Fruit fly (Drosophila melanogaster) whole organism, embryonic: Measurements from ENCODE around the gene Dh31.
A peak's percentile ranks its signal among the peaks of the same experiment; 100 is the strongest.

Experiments
- Awh ChIP-seq: fragments of 200-800 bp; sonication (Bioruptor generic); IDR thresholded peaks from 2 replicates; pipeline ENCODE4, ENCODE4 v1.3.6; 2022; ENCODE audit warnings: missing biosample characterization, missing genetic modification characterization
- BEAF-32 ChIP-seq: fragments of 200-800 bp; sonication (Bioruptor generic); optimal IDR thresholded peaks from 3 replicates; lab custom pipeline; 2017; ENCODE audit warnings: missing biosample characterization, missing genetic modification characterization, mild to moderate bottlenecking, moderate library complexity, missing genetic modification reagents
- Bgb ChIP-seq: fragments of 200-800 bp; sonication (Bioruptor generic); IDR thresholded peaks from 2 replicates; pipeline ENCODE4 v1.3.6; 2022; ENCODE audit warnings: missing biosample characterization, missing genetic modification characterization; ENCODE audit not compliant: partially characterized antibody
- CG12155 ChIP-seq: fragments of 200-800 bp; sonication (Bioruptor generic); optimal IDR thresholded peaks from 3 replicates; lab custom pipeline; 2016; ENCODE audit warnings: missing biosample characterization, missing genetic modification characterization
- CG12659 ChIP-seq: fragments of 200-800 bp; sonication (Bioruptor generic); optimal IDR thresholded peaks from 3 replicates; lab custom pipeline; 2017; ENCODE audit warnings: mild to moderate bottlenecking, missing biosample characterization, missing genetic modification reagents, missing genetic modification characterization
- CG12769 ChIP-seq: fragments of 200-800 bp; sonication (Bioruptor generic); optimal IDR thresholded peaks from 2 replicates; lab custom pipeline; 2019; ENCODE audit warnings: missing biosample characterization, mild to moderate bottlenecking, missing genetic modification characterization, moderate library complexity
- CG13775 ChIP-seq: fragments of 200-800 bp; sonication (Bioruptor generic); optimal IDR thresholded peaks from 3 replicates; lab custom pipeline; 2017; ENCODE audit warnings: missing biosample characterization, mild to moderate bottlenecking, missing genetic modification characterization
- CG15479 ChIP-seq: fragments of 200-800 bp; sonication (Bioruptor generic); optimal IDR thresholded peaks from 3 replicates; lab custom pipeline; 2019; ENCODE audit warnings: missing biosample characterization, mild to moderate bottlenecking, missing genetic modification characterization, moderate library complexity
- CG1832 ChIP-seq: fragments of 200-800 bp; sonication (Bioruptor generic); optimal IDR thresholded peaks from 2 replicates; lab custom pipeline; 2017; ENCODE audit warnings: missing biosample characterization, mild to moderate bottlenecking, missing genetic modification characterization, inconsistent platforms
- CG2116 ChIP-seq: fragments of 200-800 bp; sonication (Bioruptor generic); optimal IDR thresholded peaks from 3 replicates; lab custom pipeline; 2018; ENCODE audit warnings: missing biosample characterization, mild to moderate bottlenecking, missing genetic modification characterization
- CG32532 ChIP-seq: fragments of 200-800 bp; sonication (Bioruptor generic); IDR thresholded peaks from 2 replicates; pipeline ENCODE4 v1.3.6; 2022; ENCODE audit warnings: missing biosample characterization, missing genetic modification characterization
- CG4360 ChIP-seq: fragments of 200-800 bp; sonication (Bioruptor generic); IDR thresholded peaks from 2 replicates; pipeline ENCODE4 v1.3.6; 2022; ENCODE audit warnings: missing biosample characterization, missing genetic modification characterization
- CG4820 ChIP-seq: fragments of 200-800 bp; sonication (Bioruptor generic); optimal IDR thresholded peaks from 3 replicates; lab custom pipeline; 2016; ENCODE audit warnings: missing biosample characterization, missing genetic modification characterization
- CG8290 ChIP-seq, 3 experiments: fragments of 200-800 bp; sonication (Bioruptor generic); optimal IDR thresholded peaks; 2 replicates each; lab custom pipeline; 2016 to 2019; ENCODE audit warnings: missing biosample characterization in 3 of 3, missing genetic modification characterization in 3 of 3, mild to moderate bottlenecking in 2 of 3, moderate library complexity in 1 of 3
- CG9437 ChIP-seq: fragments of 200-800 bp; sonication (Bioruptor generic); optimal IDR thresholded peaks from 2 replicates; lab custom pipeline; 2018; ENCODE audit warnings: missing biosample characterization, mild to moderate bottlenecking, missing genetic modification characterization
- D ChIP-seq, 2 experiments: fragments of 200-800 bp in 1 of 2; fragments of >200 bp in 1 of 2; sonication (Bioruptor generic) in 1 of 2; optimal IDR thresholded peaks; 2 replicates in 1 of 2; 3 replicates in 1 of 2; lab custom pipeline; 2017; ENCODE audit warnings: mild to moderate bottlenecking in 1 of 2, missing biosample characterization in 1 of 2, missing genetic modification characterization in 1 of 2, missing genetic modification reagents in 1 of 2
- Deaf1 ChIP-seq: fragments of 200-800 bp; optimal IDR thresholded peaks from 3 replicates; lab custom pipeline; 2019; ENCODE audit warnings: missing biosample characterization, mild to moderate bottlenecking, missing genetic modification characterization, moderate library complexity
- Dll ChIP-seq: fragments of 200-800 bp; sonication (Bioruptor generic); IDR thresholded peaks from 4 replicates; pipeline ENCODE4 v1.3.6; 2022; ENCODE audit warnings: missing biosample characterization, missing genetic modification characterization; ENCODE audit not compliant: partially characterized antibody
- E2f2 ChIP-seq: fragments of 200-800 bp; sonication (Bioruptor generic); IDR thresholded peaks from 2 replicates; pipeline ENCODE4 v1.3.6; 2022; ENCODE audit warnings: missing biosample characterization, missing genetic modification characterization
- H15 ChIP-seq: fragments of 200-800 bp; sonication (Bioruptor generic); IDR thresholded peaks from 3 replicates; pipeline ENCODE4 v1.3.6; 2022; ENCODE audit warnings: missing biosample characterization, missing genetic modification characterization
- Hmx ChIP-seq: fragments of 200-800 bp; sonication (Bioruptor generic); optimal IDR thresholded peaks from 2 replicates; lab custom pipeline; 2016; ENCODE audit warnings: missing biosample characterization, missing genetic modification characterization
- Hr3 ChIP-seq: fragments of 200-800 bp; sonication (Bioruptor generic); optimal IDR thresholded peaks from 3 replicates; lab custom pipeline; 2016; ENCODE audit warnings: missing biosample characterization, missing genetic modification characterization
- Hr51 ChIP-seq, 2 experiments: fragments of 200-800 bp; sonication (Bioruptor generic); optimal IDR thresholded peaks; 2 replicates in 1 of 2; 3 replicates in 1 of 2; lab custom pipeline; 2016 to 2018; ENCODE audit warnings: missing biosample characterization in 2 of 2, missing genetic modification characterization in 2 of 2, mild to moderate bottlenecking in 1 of 2, moderate library complexity in 1 of 2
- Hr78 ChIP-seq, 2 experiments: fragments of 200-800 bp in 1 of 2; fragments of >200 bp in 1 of 2; sonication (Bioruptor generic) in 1 of 2; optimal IDR thresholded peaks; 2 replicates each; lab custom pipeline; 2017 to 2019; ENCODE audit warnings: missing biosample characterization in 2 of 2, missing genetic modification characterization in 2 of 2, mild to moderate bottlenecking in 1 of 2, moderate library complexity in 1 of 2
- Jarid2 ChIP-seq: fragments of 200-800 bp; sonication (Bioruptor generic); optimal IDR thresholded peaks from 3 replicates; lab custom pipeline; 2017; ENCODE audit warnings: mild to moderate bottlenecking, missing biosample characterization, missing genetic modification reagents, missing genetic modification characterization
- Kr ChIP-seq: fragments of 200-800 bp; sonication (Bioruptor generic); optimal IDR thresholded peaks from 2 replicates; lab custom pipeline; 2017; ENCODE audit warnings: missing biosample characterization, mild to moderate bottlenecking, missing genetic modification characterization
- Opbp ChIP-seq: fragments of 200-800 bp; sonication (Bioruptor generic); IDR thresholded peaks from 3 replicates; pipeline ENCODE4 v1.3.6; 2022; ENCODE audit warnings: missing biosample characterization, missing genetic modification characterization; ENCODE audit not compliant: partially characterized antibody
- Rfx ChIP-seq: fragments of 200-800 bp; sonication (Bioruptor generic); IDR thresholded peaks from 2 replicates; pipeline ENCODE4 v1.3.6; 2022; ENCODE audit warnings: missing biosample characterization, missing genetic modification characterization
- Scr ChIP-seq: fragments of 200-800 bp; sonication (Bioruptor generic); IDR thresholded peaks from 2 replicates; pipeline ENCODE4 v1.3.6; 2022; ENCODE audit warnings: missing biosample characterization, missing genetic modification characterization; ENCODE audit not compliant: partially characterized antibody
- cas ChIP-seq: fragments of 200-800 bp; sonication (Bioruptor generic); IDR thresholded peaks from 2 replicates; pipeline ENCODE4 v1.3.6; 2022; ENCODE audit warnings: missing biosample characterization, missing genetic modification characterization
- eyg ChIP-seq: fragments of 200-800 bp; sonication (Bioruptor generic); optimal IDR thresholded peaks from 3 replicates; lab custom pipeline; 2016; ENCODE audit warnings: missing biosample characterization, missing genetic modification characterization
- kni ChIP-seq: fragments of 200-800 bp; sonication (Bioruptor generic); optimal IDR thresholded peaks from 3 replicates; lab custom pipeline; 2017; ENCODE audit warnings: mild to moderate bottlenecking, missing biosample characterization, missing genetic modification reagents, missing genetic modification characterization
- lola ChIP-seq, 3 experiments: fragments of >200 bp in 2 of 3; fragments of 200-800 bp in 1 of 3; sonication (Bioruptor generic) in 1 of 3; optimal IDR thresholded peaks; 2 replicates each; lab custom pipeline; 2017 to 2019; ENCODE audit warnings: missing biosample characterization in 3 of 3, missing genetic modification characterization in 3 of 3, mild to moderate bottlenecking in 1 of 3, moderate library complexity in 1 of 3
- luna ChIP-seq: fragments of 200-800 bp; sonication (Bioruptor generic); optimal IDR thresholded peaks from 2 replicates; lab custom pipeline; 2016; ENCODE audit warnings: missing biosample characterization, missing genetic modification characterization
- mld ChIP-seq: fragments of 200-800 bp; sonication (Bioruptor generic); IDR thresholded peaks from 3 replicates; pipeline ENCODE4 v1.3.6; 2022; ENCODE audit warnings: missing biosample characterization, missing genetic modification characterization; ENCODE audit not compliant: partially characterized antibody
- sens ChIP-seq: fragments of 200-800 bp; sonication (Bioruptor generic); peaks from one replicate; lab custom pipeline; 2016; ENCODE audit warnings: missing biosample characterization, missing genetic modification characterization
- seq ChIP-seq: fragments of 200-800 bp; sonication (Bioruptor generic); IDR thresholded peaks from 2 replicates; pipeline ENCODE4 v1.3.6; 2022; ENCODE audit warnings: missing biosample characterization, missing genetic modification characterization
- shn ChIP-seq: fragments of 200-800 bp; sonication (Bioruptor generic); optimal IDR thresholded peaks from 3 replicates; lab custom pipeline; 2016; ENCODE audit warnings: missing biosample characterization, missing genetic modification characterization
- tll ChIP-seq, 2 experiments: fragments of 200-800 bp in 1 of 2; fragments of >200 bp in 1 of 2; sonication (Bioruptor generic) in 1 of 2; optimal IDR thresholded peaks; 2 replicates each; lab custom pipeline; 2017 to 2019; ENCODE audit warnings: missing biosample characterization in 2 of 2, missing genetic modification characterization in 2 of 2, mild to moderate bottlenecking in 1 of 2, moderate library complexity in 1 of 2
- trh ChIP-seq: fragments of 200-800 bp; sonication (Bioruptor generic); optimal IDR thresholded peaks from 2 replicates; lab custom pipeline; 2016; ENCODE audit warnings: missing biosample characterization, missing genetic modification characterization
- tup ChIP-seq: fragments of 200-800 bp; sonication (Bioruptor generic); optimal IDR thresholded peaks from 2 replicates; lab custom pipeline; 2016; ENCODE audit warnings: missing biosample characterization, mild to moderate bottlenecking, missing genetic modification characterization, moderate library complexity
- usp ChIP-seq: fragments of >200 bp; optimal IDR thresholded peaks from 2 replicates; lab custom pipeline; 2017; ENCODE audit warnings: missing biosample characterization, missing genetic modification characterization
- vvl ChIP-seq: fragments of 200-800 bp; sonication (Bioruptor generic); IDR thresholded peaks from 2 replicates; pipeline ENCODE4 v1.3.6; 2022; ENCODE audit warnings: missing biosample characterization, missing genetic modification characterization
- wdn ChIP-seq: fragments of 200-800 bp; sonication (Bioruptor generic); IDR thresholded peaks from 2 replicates; pipeline ENCODE4 v1.3.6; 2022; ENCODE audit warnings: missing biosample characterization, missing genetic modification characterization

Gene Dh31

DNA sequence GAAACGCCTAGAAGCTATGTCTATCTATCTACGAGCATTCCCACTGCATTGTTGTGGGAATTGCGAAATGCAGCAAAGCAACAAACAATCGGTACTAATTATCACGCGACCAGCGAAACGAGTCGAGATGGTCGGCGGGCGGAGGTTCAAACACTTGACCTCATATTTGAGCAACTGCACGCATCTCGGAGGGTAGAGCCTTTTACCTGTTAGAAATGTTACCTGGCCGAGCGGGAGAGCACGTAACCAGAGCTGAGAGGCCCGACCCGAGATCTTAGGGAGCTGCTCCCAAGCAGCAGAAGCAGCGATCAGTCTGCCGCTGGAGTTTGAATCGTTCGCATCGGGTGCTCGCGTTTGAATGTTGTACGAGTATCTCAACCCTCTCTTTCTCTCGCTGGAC is 28.3 kb downstream of the Dh31 start (continued):
- TF ChIP-seq wdn (no peak), CG9437 (no peak), CG4820 (GFP tag; lab: Kevin White, UChicago) (no peak), Scr (no peak), kni (peak; percentile 75), CG15479 (GFP tag; lab: Kevin White, UChicago) (peak; percentile 69), D (optimal IDR thresholded peaks at IDR 0.05; lab: Kevin White, UChicago) (peak; percentile 15), D (GFP tag; optimal IDR thresholded peaks at IDR 0.05; lab: Kevin White, UChicago) (no peak), Rfx (peak; percentile 27; the same call in 1 of the 2 replicates), CG12659 (GFP tag; lab: Kevin White, UChicago) (no peak), Deaf1 (tag; lab: Kevin White, UChicago) (peak; percentile 24), Hr78 (GFP tag; optimal IDR thresholded peaks at IDR 0.05; lab: Kevin White, UChicago) (peak in 1 of 2 experiments; percentile 93), vvl (GFP tag; lab: Robert Waterston, UW) (no peak), CG32532 (GFP tag; lab: Robert Waterston, UW) (peak; percentile 21; the same call in 1 of the 2 replicates), Opbp (no peak), shn (no peak), luna (GFP tag; lab: Kevin White, UChicago) (no peak), CG2116 (GFP tag; lab: Kevin White, UChicago) (no peak), BEAF-32 (GFP tag; lab: Kevin White, UChicago) (peak; percentile 14), CG12769 (peak; percentile 84), usp (GFP tag; lab: Kevin White, UChicago) (no peak), CG12155 (GFP tag; lab: Kevin White, UChicago) (peak; percentile 13), sens (GFP tag; lab: Kevin White, UChicago) (peak; percentile 9), mld (GFP tag; lab: Robert Waterston, UW) (0 out of 3 replicates have a peak, but pooled peaks have one; percentile 45), tll (GFP tag; optimal IDR thresholded peaks at IDR 0.05; lab: Kevin White, UChicago) (peak in 1 of 2 experiments; percentile 32), E2f2 (GFP tag; lab: Robert Waterston, UW) (peak; percentile 30; the same call in 1 of the 2 replicates), seq (0 out of 2 replicates have a peak, but pooled peaks have one; percentile 12), cas (no peak), CG1832 (peak; percentile 1), CG13775 (GFP tag; lab: Kevin White, UChicago) (no peak), trh (GFP tag; lab: Kevin White, UChicago) (no peak), Dll (GFP tag; lab: Robert Waterston, UW) (0 out of 4 replicates have a peak, but pooled peaks have one; percentile 28), Hr3 (GFP tag; lab: Kevin White, UChicago) (no peak), Jarid2 (GFP tag; lab: Kevin White, UChicago) (peak; percentile 55), CG8290 (GFP tag; optimal IDR thresholded peaks at IDR 0.05; lab: Kevin White, UChicago) (no peak), CG8290 (tag; optimal IDR thresholded peaks at IDR 0.05; lab: Kevin White, UChicago) (no peak), eyg (GFP tag; lab: Kevin White, UChicago) (no peak), Bgb (peak; percentile 9; the same call in 1 of the 2 replicates), H15 (GFP tag; lab: Robert Waterston, UW) (no peak), CG4360 (GFP tag; lab: Robert Waterston, UW) (0 out of 2 replicates have a peak, but pooled peaks have one; percentile 15), Hr51 (GFP tag; optimal IDR thresholded peaks at IDR 0.05; lab: Kevin White, UChicago) (no peak), tup (no peak), Hmx (GFP tag; lab: Kevin White, UChicago) (no peak), Kr (GFP tag; lab: Kevin White, UChicago) (no peak), Awh (GFP tag; lab: Robert Waterston, UW) (peak; percentile 19; the same call in 1 of the 2 replicates), lola (GFP tag; optimal IDR thresholded peaks at IDR 0.05; lab: Kevin White, UChicago) (no peak)
